Worm (Caenorhabditis elegans) whole organism, young adult: ENCODE results near the gene srx-125.

Source experiments
- B0035.1 ChIP-seq: sonication (generic microtip); optimal IDR thresholded peaks from 2 replicates; lab custom pipeline; 2016; ENCODE audit warnings: missing genetic modification characterization, mild to moderate bottlenecking, missing compliant biosample characterization, missing genotype, missing genetic modification reagents
- F10E7.11 ChIP-seq: sonication (generic microtip); optimal IDR thresholded peaks from 2 replicates; lab custom pipeline; 2017; ENCODE audit warnings: mild to moderate bottlenecking, missing genetic modification characterization, moderate library complexity, missing compliant biosample characterization
- F23B12.7 ChIP-seq: sonication (generic microtip); optimal IDR thresholded peaks from 2 replicates; lab custom pipeline; 2017; ENCODE audit warnings: missing genetic modification characterization, mild to moderate bottlenecking, missing compliant biosample characterization, antibody characterized with exemption, moderate library complexity; ENCODE audit not compliant: insufficient read depth
- F57A8.1 ChIP-seq: fragments of 200-800 bp; sonication (Bioruptor generic); optimal IDR thresholded peaks from 2 replicates; lab custom pipeline; 2018; ENCODE audit warnings: mild to moderate bottlenecking, missing genetic modification characterization, moderate library complexity, missing compliant biosample characterization
- F57C9.4 ChIP-seq: sonication (generic microtip); optimal IDR thresholded peaks from 2 replicates; lab custom pipeline; 2017; ENCODE audit warnings: mild to moderate bottlenecking, missing genetic modification characterization, missing compliant biosample characterization
- K11D2.4 ChIP-seq: fragments of 200-800 bp; sonication (Bioruptor generic); IDR thresholded peaks from 2 replicates; pipeline ENCODE4 v1.3.6; 2022; ENCODE audit warnings: missing genetic modification reagents, missing genetic modification characterization, missing compliant biosample characterization
- Y79H2A.3 ChIP-seq: fragments of 200-800 bp; sonication (Bioruptor generic); conservative IDR thresholded peaks from 2 replicates; pipeline ENCODE4 v1.3.6; 2022; ENCODE audit warnings: missing genetic modification reagents, missing genetic modification characterization, missing compliant biosample characterization
- Y95B8A.8 ChIP-seq: fragments of 200-800 bp; sonication (Bioruptor generic); IDR thresholded peaks from 2 replicates; pipeline ENCODE4 v1.3.6; 2022; ENCODE audit warnings: missing genetic modification reagents, missing genetic modification characterization, missing compliant biosample characterization
- atf-7 ChIP-seq: sonication (generic microtip); optimal IDR thresholded peaks from 2 replicates; lab custom pipeline; 2017; ENCODE audit warnings: mild to moderate bottlenecking, missing genetic modification characterization, missing compliant biosample characterization
- attf-5 ChIP-seq: fragments of 200-800 bp; sonication (Bioruptor generic); optimal IDR thresholded peaks from 2 replicates; lab custom pipeline; 2018; ENCODE audit warnings: mild to moderate bottlenecking, missing genetic modification characterization, missing compliant biosample characterization
- cebp-1 ChIP-seq, 2 experiments: fragments of 200-800 bp in 1 of 2; sonication (Bioruptor generic) in 1 of 2; sonication (generic microtip) in 1 of 2; IDR thresholded peaks in 1 of 2; optimal IDR thresholded peaks in 1 of 2; 2 replicates each; pipeline versions ENCODE4 v1.3.6 to Lab custom; 2017 to 2022; ENCODE audit warnings: missing compliant biosample characterization in 2 of 2, missing genetic modification characterization in 2 of 2, mild to moderate bottlenecking in 1 of 2, missing genetic modification reagents in 1 of 2, moderate library complexity in 1 of 2
- cebp-2 ChIP-seq: fragments of 200-800 bp; sonication (Bioruptor generic); IDR thresholded peaks from 2 replicates; pipeline ENCODE4 v1.3.6; 2022; ENCODE audit warnings: missing genetic modification characterization, missing compliant biosample characterization
- ceh-27 ChIP-seq: fragments of 200-800 bp; sonication (Bioruptor generic); optimal IDR thresholded peaks from 2 replicates; lab custom pipeline; 2018; ENCODE audit warnings: mild to moderate bottlenecking, missing genetic modification characterization, moderate library complexity, missing compliant biosample characterization
- dox-1 ChIP-seq: fragments of 200-800 bp; sonication (Bioruptor generic); IDR thresholded peaks from 2 replicates; pipeline ENCODE4 v1.3.6; 2022; ENCODE audit warnings: missing genetic modification reagents, missing genetic modification characterization, missing compliant biosample characterization
- egl-44 ChIP-seq: fragments of 200-800 bp; sonication (Bioruptor generic); IDR thresholded peaks from 2 replicates; pipeline ENCODE4 v1.3.6; 2022; ENCODE audit warnings: missing genetic modification reagents, missing genetic modification characterization, missing compliant biosample characterization
- egrh-3 ChIP-seq: fragments of 200-800 bp; sonication (Bioruptor generic); IDR thresholded peaks from 2 replicates; pipeline ENCODE4 v1.3.6; 2022; ENCODE audit warnings: missing genetic modification reagents, missing genetic modification characterization, missing compliant biosample characterization
- hlh-26 ChIP-seq: fragments of 200-800 bp; sonication (Bioruptor generic); conservative IDR thresholded peaks from 2 replicates; pipeline ENCODE4 v1.3.6; 2022; ENCODE audit warnings: missing genetic modification reagents, missing genetic modification characterization, missing compliant biosample characterization
- hmg-20 ChIP-seq: fragments of 200-800 bp; sonication (Bioruptor generic); IDR thresholded peaks from 2 replicates; pipeline ENCODE4 v1.3.6; 2022; ENCODE audit warnings: missing genetic modification reagents, missing genetic modification characterization, missing compliant biosample characterization
- lag-1 ChIP-seq: fragments of 200-800 bp; sonication (Bioruptor generic); IDR thresholded peaks from 2 replicates; pipeline ENCODE4 v1.3.6; 2022; ENCODE audit warnings: missing genetic modification reagents, missing genetic modification characterization, missing compliant biosample characterization
- let-607 ChIP-seq, 2 experiments: fragments of 200-800 bp in 1 of 2; sonication (Bioruptor generic) in 1 of 2; sonication (generic microtip) in 1 of 2; optimal IDR thresholded peaks; 2 replicates each; lab custom pipeline; 2016 to 2018; ENCODE audit warnings: mild to moderate bottlenecking in 2 of 2, missing compliant biosample characterization in 2 of 2, missing genetic modification characterization in 2 of 2, moderate library complexity in 2 of 2, missing genotype in 1 of 2
- lin-26 ChIP-seq: fragments of 200-800 bp; sonication (Bioruptor generic); IDR thresholded peaks from 2 replicates; pipeline ENCODE4 v1.3.6; 2022; ENCODE audit warnings: missing genetic modification reagents, missing genetic modification characterization, missing compliant biosample characterization
- lin-35 ChIP-seq, 3 experiments: fragments of 150-350 bp in 2 of 3; sonication (generic microtip) in 1 of 3; optimal IDR thresholded peaks; 2 replicates each; lab custom pipeline; 2014 to 2018; ENCODE audit warnings: missing biosample characterization in 3 of 3, missing genetic modification characterization in 3 of 3, missing genetic modification reagents in 3 of 3
- lin-40 ChIP-seq: sonication (generic microtip); optimal IDR thresholded peaks from 2 replicates; lab custom pipeline; 2016; ENCODE audit warnings: missing genetic modification characterization, mild to moderate bottlenecking, missing compliant biosample characterization, missing genotype, missing genetic modification reagents
- madf-6 ChIP-seq: fragments of 200-800 bp; sonication (Bioruptor generic); IDR thresholded peaks from 2 replicates; pipeline ENCODE4 v1.3.6; 2022; ENCODE audit warnings: missing genetic modification reagents, missing genetic modification characterization, missing compliant biosample characterization
- mxl-1 ChIP-seq: sonication (generic microtip); optimal IDR thresholded peaks from 2 replicates; lab custom pipeline; 2016; ENCODE audit warnings: missing genetic modification characterization, missing compliant biosample characterization
- nfya-2 ChIP-seq: fragments of 200-800 bp; sonication (Bioruptor generic); IDR thresholded peaks from 2 replicates; pipeline ENCODE4 v1.3.6; 2022; ENCODE audit warnings: missing genetic modification reagents, missing genetic modification characterization, missing compliant biosample characterization
- nhr-80 ChIP-seq: sonication (generic microtip); optimal IDR thresholded peaks from 2 replicates; lab custom pipeline; 2016; ENCODE audit warnings: missing genetic modification characterization, missing compliant biosample characterization
- snpc-4 ChIP-seq, 5 experiments: fragments of 150-350 bp in 1 of 5; sonication (generic microtip) in 4 of 5; optimal IDR thresholded peaks; 2 replicates each; lab custom pipeline; 2014 to 2018; ENCODE audit warnings: missing genetic modification characterization in 5 of 5, missing biosample characterization in 3 of 5, antibody characterized with exemption in 2 of 5, mild to moderate bottlenecking in 2 of 5, missing compliant biosample characterization in 2 of 5, missing genotype in 2 of 5, moderate library complexity in 2 of 5, missing genetic modification reagents in 1 of 5
- somi-1 ChIP-seq: fragments of 200-800 bp; sonication (Bioruptor generic); optimal IDR thresholded peaks from 2 replicates; lab custom pipeline; 2018; ENCODE audit warnings: mild to moderate bottlenecking, missing genetic modification characterization, missing compliant biosample characterization
- tlf-1 ChIP-seq: fragments of 200-800 bp; sonication (Bioruptor generic); optimal IDR thresholded peaks from 2 replicates; lab custom pipeline; 2018; ENCODE audit warnings: mild to moderate bottlenecking, missing genetic modification characterization, missing compliant biosample characterization
- xnd-1 ChIP-seq: sonication (generic microtip); optimal IDR thresholded peaks from 2 replicates; lab custom pipeline; 2016; ENCODE audit warnings: missing genotype, missing genetic modification reagents, missing genetic modification characterization, missing compliant biosample characterization
- zfh-2 ChIP-seq: fragments of 200-800 bp; sonication (Bioruptor generic); conservative IDR thresholded peaks from 2 replicates; pipeline ENCODE4 v1.3.6; 2022; ENCODE audit warnings: missing genetic modification reagents, missing genetic modification characterization, missing compliant biosample characterization
- zim-3 ChIP-seq: sonication (generic microtip); optimal IDR thresholded peaks from 2 replicates; lab custom pipeline; 2017; ENCODE audit warnings: mild to moderate bottlenecking, missing genetic modification characterization, moderate library complexity, missing compliant biosample characterization
- ztf-26 ChIP-seq: sonication (generic microtip); optimal IDR thresholded peaks from 2 replicates; lab custom pipeline; 2017; ENCODE audit warnings: missing genetic modification characterization, missing compliant biosample characterization
- ztf-28 ChIP-seq: fragments of 200-800 bp; sonication (Bioruptor generic); IDR thresholded peaks from 2 replicates; pipeline ENCODE4 v1.3.6; 2022; ENCODE audit warnings: missing genetic modification reagents, missing genetic modification characterization, missing compliant biosample characterization

Gene srx-125

ce11 chrV:13373643-13374042, 6.5 kb downstream of the srx-125 start (continued):
- TF ChIP-seq hmg-20 (GFP tag; lab: Robert Waterston, UW) (no peak), cebp-1 (GFP tag; IDR thresholded peaks at IDR 0.05; lab: Robert Waterston, UW) (no peak), cebp-1 (tag; optimal IDR thresholded peaks at IDR 0.05; lab: Kevin White, UChicago) (peak; percentile 21), madf-6 (no peak), xnd-1 (no peak), tlf-1 (GFP tag; lab: Kevin White, UChicago) (no peak), F57A8.1 (GFP tag; lab: Kevin White, UChicago) (no peak), lag-1 (no peak), egl-44 (GFP tag; lab: Robert Waterston, UW) (0 out of 2 replicates have a peak, but pooled peaks have one; percentile 25), ceh-27 (GFP tag; lab: Kevin White, UChicago) (no peak), F23B12.7 (no peak), cebp-2 (GFP tag; lab: Robert Waterston, UW) (no peak)

ce11 chrV:13374532-13374931, 7.4 kb downstream of the srx-125 start:
- no peak for TF ChIP-seq attf-5 (GFP tag; lab: Kevin White, UChicago)
- no peak for TF ChIP-seq Y79H2A.3 (GFP tag; lab: Robert Waterston, UW)
- peak; percentile 89 for TF ChIP-seq zfh-2 (GFP tag; lab: Robert Waterston, UW)
- peak; percentile 50; the same call in 1 of the 2 replicates for TF ChIP-seq dox-1 (GFP tag; lab: Robert Waterston, UW)
- TF ChIP-seq ztf-28 (GFP tag; lab: Robert Waterston, UW): no peak
- peak; percentile 63 for TF ChIP-seq egrh-3 (GFP tag; lab: Robert Waterston, UW)
- peak; percentile 17 for TF ChIP-seq nhr-80 (tag; lab: Kevin White, UChicago)

DNA sequence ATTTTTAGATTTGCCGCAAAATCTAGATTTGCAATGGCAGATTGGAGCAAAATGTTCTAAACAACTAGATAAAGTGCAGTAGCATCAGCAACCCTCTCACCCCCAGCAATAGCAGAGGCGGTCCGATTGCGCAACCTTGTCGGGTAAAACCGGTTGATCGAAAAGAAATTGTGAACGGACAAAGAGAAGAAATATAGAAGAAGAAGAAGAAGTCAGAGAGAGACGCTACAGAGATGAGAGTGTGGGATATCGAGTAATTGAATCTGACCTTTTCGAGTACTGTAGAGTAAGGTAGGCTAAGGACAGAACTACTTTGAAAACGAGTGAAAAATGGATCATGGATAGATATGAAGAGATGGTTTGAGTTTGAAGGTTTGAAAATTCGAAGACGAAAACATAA, 8.7 kb downstream of the srx-125 start:
- no peak for TF ChIP-seq B0035.1 (tag; lab: Kevin White, UChicago)
- TF ChIP-seq cebp-1 (GFP tag; IDR thresholded peaks at IDR 0.05; lab: Robert Waterston, UW): no peak
- TF ChIP-seq cebp-1 (tag; optimal IDR thresholded peaks at IDR 0.05; lab: Kevin White, UChicago): peak; percentile 19
- TF ChIP-seq mxl-1 (tag; lab: Kevin White, UChicago): no peak
- no peak for TF ChIP-seq F57C9.4
- no peak for TF ChIP-seq hlh-26 (GFP tag; lab: Robert Waterston, UW)
- TF ChIP-seq nfya-2: no peak
- no peak for TF ChIP-seq F57A8.1 (GFP tag; lab: Kevin White, UChicago)
- TF ChIP-seq, all 124 proteins: peak for 1

ce11 chrV:13377130-13377529, 10.0 kb downstream of the srx-125 start:
- 0 out of 2 replicates have a peak, but pooled peaks have one; percentile 24 for TF ChIP-seq dox-1 (GFP tag; lab: Robert Waterston, UW)
- peak; percentile 79 to 91 for TF ChIP-seq let-607 (tag; optimal IDR thresholded peaks at IDR 0.05; lab: Kevin White, UChicago)
- no peak for TF ChIP-seq F10E7.11 (tag; lab: Kevin White, UChicago)
- peak; percentile 67 for TF ChIP-seq atf-7 (tag; lab: Kevin White, UChicago)
- no peak for TF ChIP-seq cebp-1 (GFP tag; IDR thresholded peaks at IDR 0.05; lab: Robert Waterston, UW)
- TF ChIP-seq cebp-1 (tag; optimal IDR thresholded peaks at IDR 0.05; lab: Kevin White, UChicago): peak; percentile 48
- no peak for TF ChIP-seq lin-35 (GFP tag; optimal IDR thresholded peaks at IDR 0.05; lab: Kevin White, UChicago)
- TF ChIP-seq snpc-4 (GFP tag; optimal IDR thresholded peaks at IDR 0.05; lab: Kevin White, UChicago): no peak
- TF ChIP-seq snpc-4 (tag; optimal IDR thresholded peaks at IDR 0.05; lab: Kevin White, UChicago): peak in 1 of 4 experiments; percentile 9
- TF ChIP-seq nhr-80 (tag; lab: Kevin White, UChicago): peak; percentile 91
- 0 out of 2 replicates have a peak, but pooled peaks have one; percentile 62 for TF ChIP-seq Y95B8A.8 (GFP tag; lab: Robert Waterston, UW)

- TF ChIP-seq ceh-27 (GFP tag; lab: Kevin White, UChicago) (peak; percentile 9), tlf-1 (GFP tag; lab: Kevin White, UChicago) (no peak), cebp-1 (GFP tag; IDR thresholded peaks at IDR 0.05; lab: Robert Waterston, UW) (peak; percentile 50; the same call in 1 of the 2 replicates), cebp-1 (tag; optimal IDR thresholded peaks at IDR 0.05; lab: Kevin White, UChicago) (peak; percentile 79), lin-40 (tag; lab: Kevin White, UChicago) (peak; percentile 73), egl-44 (GFP tag; lab: Robert Waterston, UW) (0 out of 2 replicates have a peak, but pooled peaks have one; percentile 15), somi-1 (GFP tag; lab: Kevin White, UChicago) (peak; percentile 42), K11D2.4 (GFP tag; lab: Robert Waterston, UW) (0 out of 2 replicates have a peak, but pooled peaks have one; percentile 66), zim-3 (tag; lab: Kevin White, UChicago) (no peak), lin-26 (GFP tag; lab: Robert Waterston, UW) (peak; percentile 60; the same call in 1 of the 2 replicates), ztf-26 (tag; lab: Kevin White, UChicago) (peak; percentile 73)
- TF ChIP-seq, all 124 proteins: peak for 8
These were observed 13.1 kb downstream of the srx-125 start, which contains the start of gene ifbp-1 for ce11 chrV:13380178-13380577. Gene ifbp-1 (minus strand): TSS chrV:13380262.
